Worm (Caenorhabditis elegans) whole organism, L2 larva: Measurements from ENCODE around the gene taf-7.2.
A peak's percentile ranks its signal among the peaks of the same experiment; 100 is the strongest.

Source experiments
- C34F6.9 ChIP-seq: fragments of 150-350 bp; optimal IDR thresholded peaks from 2 replicates; lab custom pipeline; 2014; ENCODE audit warnings: missing biosample characterization, missing genetic modification characterization
- F13H6.1 ChIP-seq: sonication (generic microtip); optimal IDR thresholded peaks from 2 replicates; lab custom pipeline; 2016; ENCODE audit warnings: missing genetic modification characterization, missing compliant biosample characterization
- Y55F3AM.14 ChIP-seq: fragments of 200-800 bp; sonication (Bioruptor generic); optimal IDR thresholded peaks from 2 replicates; lab custom pipeline; 2018; ENCODE audit warnings: mild to moderate bottlenecking, missing genetic modification characterization, missing compliant biosample characterization
- aly-2 ChIP-seq: fragments of 150-350 bp; optimal IDR thresholded peaks from 2 replicates; lab custom pipeline; 2014; ENCODE audit warnings: missing biosample characterization, missing genetic modification characterization
- ama-1 ChIP-seq: fragments of 150-350 bp; optimal IDR thresholded peaks from 2 replicates; lab custom pipeline; 2018; ENCODE audit warnings: inconsistent platforms
- ceh-16 ChIP-seq: fragments of 150-350 bp; optimal IDR thresholded peaks from 2 replicates; lab custom pipeline; 2014; ENCODE audit warnings: missing biosample characterization, missing genetic modification characterization
- ceh-82 ChIP-seq: fragments of 150-350 bp; optimal IDR thresholded peaks from 2 replicates; lab custom pipeline; 2014; ENCODE audit warnings: missing biosample characterization, missing genetic modification characterization
- crh-2 ChIP-seq: sonication (generic microtip); optimal IDR thresholded peaks from 2 replicates; lab custom pipeline; 2017; ENCODE audit warnings: missing biosample characterization, missing genetic modification characterization
- elt-1 ChIP-seq: fragments of 150-350 bp; optimal IDR thresholded peaks from 2 replicates; lab custom pipeline; 2014; ENCODE audit warnings: missing biosample characterization, missing genetic modification characterization
- elt-3 ChIP-seq: sonication (generic microtip); optimal IDR thresholded peaks from 2 replicates; lab custom pipeline; 2017; ENCODE audit warnings: missing biosample characterization, missing genetic modification characterization
- fos-1 ChIP-seq: fragments of 150-350 bp; optimal IDR thresholded peaks from 2 replicates; lab custom pipeline; 2014; ENCODE audit warnings: missing biosample characterization, missing genetic modification characterization
- gmeb-1 ChIP-seq: fragments of 150-350 bp; optimal IDR thresholded peaks from 2 replicates; lab custom pipeline; 2014; ENCODE audit warnings: missing biosample characterization, missing genetic modification characterization
- lin-11 ChIP-seq: fragments of 150-350 bp; sonication (generic microtip); optimal IDR thresholded peaks from 2 replicates; lab custom pipeline; 2014; ENCODE audit warnings: missing biosample characterization, missing genetic modification characterization, inconsistent platforms, mixed read lengths
- lin-13 ChIP-seq: fragments of 150-350 bp; optimal IDR thresholded peaks from 2 replicates; lab custom pipeline; 2014; ENCODE audit warnings: missing biosample characterization, missing genetic modification reagents, missing genetic modification characterization
- lin-39 ChIP-seq: fragments of 150-350 bp; optimal IDR thresholded peaks from 2 replicates; lab custom pipeline; 2014; ENCODE audit warnings: missing biosample characterization, missing genetic modification reagents, missing genetic modification characterization
- lsy-2 ChIP-seq, 2 experiments: fragments of 150-350 bp in 1 of 2; sonication (generic microtip) in 1 of 2; optimal IDR thresholded peaks; 2 replicates each; lab custom pipeline; 2014 to 2017; ENCODE audit warnings: missing biosample characterization in 2 of 2, missing genetic modification characterization in 2 of 2
- mab-5 ChIP-seq: fragments of 150-350 bp; optimal IDR thresholded peaks from 2 replicates; lab custom pipeline; 2014; ENCODE audit warnings: missing biosample characterization, missing genetic modification characterization
- mbf-1 ChIP-seq: sonication (generic microtip); optimal IDR thresholded peaks from 2 replicates; lab custom pipeline; 2017; ENCODE audit warnings: missing biosample characterization, missing genetic modification characterization
- mdl-1 ChIP-seq, 2 experiments: fragments of 150-350 bp in 1 of 2; sonication (generic microtip) in 1 of 2; optimal IDR thresholded peaks; 2 replicates each; lab custom pipeline; 2017; ENCODE audit warnings: missing biosample characterization in 2 of 2, missing genetic modification characterization in 2 of 2
- nhr-11 ChIP-seq: fragments of 150-350 bp; optimal IDR thresholded peaks from 2 replicates; lab custom pipeline; 2014; ENCODE audit warnings: missing biosample characterization, missing genetic modification characterization
- nhr-12 ChIP-seq: fragments of 150-350 bp; optimal IDR thresholded peaks from 2 replicates; lab custom pipeline; 2014; ENCODE audit warnings: missing biosample characterization, missing genetic modification characterization
- nhr-129 ChIP-seq: fragments of 150-350 bp; optimal IDR thresholded peaks from 2 replicates; lab custom pipeline; 2014; ENCODE audit warnings: missing biosample characterization, missing genetic modification characterization
- nhr-21 ChIP-seq: fragments of 150-350 bp; optimal IDR thresholded peaks from 2 replicates; lab custom pipeline; 2014; ENCODE audit warnings: missing biosample characterization, missing genetic modification characterization
- nhr-237 ChIP-seq: fragments of 150-350 bp; optimal IDR thresholded peaks from 2 replicates; lab custom pipeline; 2014; ENCODE audit warnings: missing biosample characterization, missing genetic modification characterization
- nhr-25 ChIP-seq: fragments of 150-350 bp; sonication (generic microtip); optimal IDR thresholded peaks from 3 replicates; lab custom pipeline; 2014; ENCODE audit warnings: missing biosample characterization, missing genetic modification characterization
- nhr-6 ChIP-seq: fragments of 150-350 bp; optimal IDR thresholded peaks from 2 replicates; lab custom pipeline; 2014; ENCODE audit warnings: missing biosample characterization, missing genetic modification characterization
- nhr-77 ChIP-seq: fragments of 150-350 bp; optimal IDR thresholded peaks from 2 replicates; lab custom pipeline; 2014; ENCODE audit warnings: missing biosample characterization, missing genetic modification characterization
- peb-1 ChIP-seq: fragments of 150-350 bp; optimal IDR thresholded peaks from 2 replicates; lab custom pipeline; 2014; ENCODE audit warnings: missing biosample characterization, missing genetic modification characterization
- sem-4 ChIP-seq: fragments of 150-350 bp; optimal IDR thresholded peaks from 2 replicates; lab custom pipeline; 2014; ENCODE audit warnings: missing biosample characterization, missing genetic modification reagents, missing genetic modification characterization
- skn-1 ChIP-seq: sonication (generic microtip); optimal IDR thresholded peaks from 2 replicates; lab custom pipeline; 2017; ENCODE audit warnings: missing biosample characterization, missing genetic modification characterization
- sma-3 ChIP-seq: sonication (generic microtip); optimal IDR thresholded peaks from 2 replicates; lab custom pipeline; 2016; ENCODE audit warnings: missing genetic modification reagents, missing genetic modification characterization, missing compliant biosample characterization
- sma-9 ChIP-seq, 2 experiments: fragments of 150-350 bp in 1 of 2; sonication (generic microtip) in 1 of 2; optimal IDR thresholded peaks; 2 replicates each; lab custom pipeline; 2014 to 2016; ENCODE audit warnings: missing genetic modification characterization in 2 of 2, mild to moderate bottlenecking in 1 of 2, missing biosample characterization in 1 of 2, missing compliant biosample characterization in 1 of 2, missing genetic modification reagents in 1 of 2, moderate library complexity in 1 of 2
- snpc-4 ChIP-seq: fragments of 150-350 bp; optimal IDR thresholded peaks from 2 replicates; lab custom pipeline; 2014; ENCODE audit warnings: missing biosample characterization, missing genetic modification characterization
- unc-55 ChIP-seq: fragments of 150-350 bp; sonication (generic microtip); optimal IDR thresholded peaks from 3 replicates; lab custom pipeline; 2014; ENCODE audit warnings: missing biosample characterization, missing genetic modification reagents, missing genetic modification characterization
- unc-62 ChIP-seq: fragments of 150-350 bp; optimal IDR thresholded peaks from 2 replicates; lab custom pipeline; 2014; ENCODE audit warnings: missing biosample characterization, missing genetic modification reagents, missing genetic modification characterization
- ztf-1 ChIP-seq: fragments of 200-800 bp; sonication (Bioruptor generic); conservative IDR thresholded peaks from 2 replicates; pipeline ENCODE4 v1.3.6; 2022; ENCODE audit warnings: missing genetic modification characterization, missing compliant biosample characterization
- ztf-4 ChIP-seq: fragments of 150-350 bp; optimal IDR thresholded peaks from 2 replicates; lab custom pipeline; 2014; ENCODE audit warnings: missing biosample characterization, missing genetic modification characterization

Gene taf-7.2

DNA sequence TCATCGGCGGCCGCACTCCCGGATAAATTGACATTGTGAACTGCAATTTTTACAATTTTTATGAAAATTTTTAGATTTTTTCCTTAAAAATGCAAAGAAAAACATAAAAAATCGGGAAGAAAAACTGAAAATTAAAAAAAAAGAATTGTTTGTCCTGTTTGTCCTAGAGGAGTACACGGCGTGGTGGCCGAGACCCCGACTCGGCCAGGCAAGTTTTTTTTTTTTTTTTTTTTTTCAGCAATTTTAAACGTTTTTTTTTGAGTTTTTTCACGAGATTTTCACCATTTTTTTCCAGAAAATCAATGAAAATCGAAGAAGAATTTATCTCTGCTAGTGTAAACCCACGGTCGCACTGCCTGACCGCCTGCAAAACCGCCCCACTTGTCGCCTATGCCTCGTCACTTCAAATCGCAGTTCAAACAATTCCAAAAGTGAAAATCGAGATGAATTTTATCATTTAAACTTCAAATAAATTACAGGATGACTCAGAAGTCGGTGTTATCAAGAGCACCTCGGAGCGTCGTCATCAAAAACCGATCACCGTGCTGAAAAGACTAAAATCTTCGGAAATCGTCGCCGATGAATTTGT lies at the start of gene taf-7.2, which contains the start of gene elpc-2:
Gene taf-7.2 (minus strand): TSS at position 42 of the 589 bp plus-strand sequence.
Gene elpc-2 (plus strand): TSS at position 296 of the 589 bp plus-strand sequence.
- peak; percentile 30 for TF ChIP-seq gmeb-1
- no peak for TF ChIP-seq elt-1 (tag; lab: Kevin White, UChicago)
- TF ChIP-seq nhr-25 (tag; lab: Kevin White, UChicago), result peak; percentile 7
- TF ChIP-seq ceh-16 (tag; lab: Kevin White, UChicago), result no peak
- peak; percentile 30 to 52 for TF ChIP-seq lsy-2 (tag; optimal IDR thresholded peaks at IDR 0.05; lab: Kevin White, UChicago)
- TF ChIP-seq F13H6.1 (tag; lab: Kevin White, UChicago), result peak; percentile 56
- TF ChIP-seq C34F6.9 (tag; lab: Kevin White, UChicago), result peak; percentile 31
- TF ChIP-seq unc-55 (GFP tag; lab: Kevin White, UChicago), result peak; percentile 46
- TF ChIP-seq mdl-1 (tag; optimal IDR thresholded peaks at IDR 0.05; lab: Kevin White, UChicago), result no peak
- no peak for TF ChIP-seq sma-9 (GFP tag; optimal IDR thresholded peaks at IDR 0.05; lab: Kevin White, UChicago)
- no peak for TF ChIP-seq sma-9 (tag; optimal IDR thresholded peaks at IDR 0.05; lab: Kevin White, UChicago)
- TF ChIP-seq nhr-21, result no peak
- no peak for TF ChIP-seq skn-1 (tag; lab: Kevin White, UChicago)
- TF ChIP-seq Y55F3AM.14 (GFP tag; lab: Kevin White, UChicago), result no peak

DNA sequence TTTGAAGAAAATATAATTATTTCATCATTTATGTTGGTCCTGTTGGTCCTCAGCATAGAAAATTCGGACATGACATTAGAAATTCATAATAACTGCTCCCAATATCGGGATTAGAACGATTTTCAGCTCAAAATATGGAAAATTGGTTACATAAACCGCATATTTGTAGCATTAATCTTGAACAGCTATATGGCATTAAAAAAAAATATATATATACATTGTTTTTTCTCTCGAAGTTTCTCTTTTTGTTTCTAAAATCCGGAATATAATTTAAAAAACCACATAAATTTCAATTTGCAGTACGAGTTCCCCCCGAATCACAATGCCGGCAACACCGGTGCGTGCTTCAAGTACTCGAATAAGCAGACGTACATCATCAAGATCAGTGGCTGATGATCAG lies 41.0 kb upstream of the taf-7.2 start, which contains the start of gene ssl-1:
Gene ssl-1 (plus strand): TSS at position 301 of the 400 bp plus-strand sequence.
- TF ChIP-seq snpc-4 (tag; lab: Kevin White, UChicago), result no peak
- TF ChIP-seq ztf-4 (tag; lab: Kevin White, UChicago), result no peak
- TF ChIP-seq peb-1 (tag; lab: Kevin White, UChicago), result no peak
- TF ChIP-seq lsy-2 (tag; optimal IDR thresholded peaks at IDR 0.05; lab: Kevin White, UChicago), result no peak
- no peak for TF ChIP-seq sma-9 (GFP tag; optimal IDR thresholded peaks at IDR 0.05; lab: Kevin White, UChicago)
- no peak for TF ChIP-seq sma-9 (tag; optimal IDR thresholded peaks at IDR 0.05; lab: Kevin White, UChicago)
- no peak for TF ChIP-seq mbf-1 (tag; lab: Kevin White, UChicago)
- no peak for TF ChIP-seq ceh-82 (tag; lab: Kevin White, UChicago)
- TF ChIP-seq nhr-11 (tag; lab: Kevin White, UChicago), result no peak
- no peak for TF ChIP-seq lin-11 (tag; lab: Kevin White, UChicago)
- TF ChIP-seq, all 48 proteins: peak for 0

DNA sequence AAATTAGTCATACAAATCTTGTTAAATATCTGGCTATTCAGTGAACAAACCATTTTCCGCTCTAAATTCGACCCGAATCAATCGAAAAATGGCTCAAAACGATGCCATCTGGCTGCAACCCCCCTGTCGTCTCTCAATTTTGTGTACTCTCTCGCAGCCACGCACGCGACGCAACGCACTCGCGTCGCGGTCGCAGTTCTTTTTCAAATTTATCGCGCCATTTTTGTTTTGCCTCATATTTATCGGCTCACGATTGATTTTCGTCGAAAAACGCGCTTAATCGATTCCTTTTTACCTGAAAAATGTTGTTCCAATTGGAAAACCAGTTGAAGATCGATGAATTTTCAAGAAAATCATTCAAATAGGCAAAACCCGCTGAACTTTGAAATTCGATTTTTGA lies 40.6 kb upstream of the taf-7.2 start:
- TF ChIP-seq lin-11 (tag; lab: Kevin White, UChicago) (peak; percentile 45), crh-2 (tag; lab: Kevin White, UChicago) (peak; percentile 4), ama-1 (lab: Kevin White, UChicago) (peak; percentile 64), unc-55 (GFP tag; lab: Kevin White, UChicago) (peak; percentile 48), F13H6.1 (tag; lab: Kevin White, UChicago) (no peak), elt-1 (tag; lab: Kevin White, UChicago) (no peak), nhr-77 (tag; lab: Kevin White, UChicago) (no peak), lin-39 (tag; lab: Kevin White, UChicago) (no peak), lsy-2 (tag; optimal IDR thresholded peaks at IDR 0.05; lab: Kevin White, UChicago) (peak in 1 of 2 experiments; percentile 43), C34F6.9 (tag; lab: Kevin White, UChicago) (peak; percentile 63), unc-62 (GFP tag; lab: Kevin White, UChicago) (no peak)

DNA sequence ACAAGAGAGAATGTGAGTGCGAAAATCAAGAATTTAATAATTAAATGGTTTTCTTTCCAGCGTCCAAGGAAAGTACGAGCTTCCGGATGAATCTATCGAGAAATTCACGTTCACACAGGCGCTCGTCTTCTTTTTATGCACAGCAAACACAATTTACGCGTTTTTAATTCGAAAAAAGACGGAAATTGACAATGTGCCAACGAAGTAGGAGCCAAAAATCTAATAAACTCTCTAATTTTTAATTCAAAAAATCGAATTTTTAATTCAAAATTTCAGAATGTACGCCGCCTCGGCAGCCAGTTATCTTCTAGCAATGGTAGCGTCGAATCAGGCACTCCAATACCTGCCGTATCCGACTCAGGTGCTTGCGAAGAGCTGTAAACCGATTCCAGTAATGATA lies 38.5 kb upstream of the taf-7.2 start:
- TF ChIP-seq fos-1 (tag; lab: Kevin White, UChicago), result no peak
- no peak for TF ChIP-seq mab-5 (tag; lab: Kevin White, UChicago)
- TF ChIP-seq nhr-6, result no peak
- no peak for TF ChIP-seq mdl-1 (tag; optimal IDR thresholded peaks at IDR 0.05; lab: Kevin White, UChicago)
- no peak for TF ChIP-seq lin-13 (GFP tag; lab: Kevin White, UChicago)
- TF ChIP-seq nhr-237 (tag; lab: Kevin White, UChicago), result no peak

DNA sequence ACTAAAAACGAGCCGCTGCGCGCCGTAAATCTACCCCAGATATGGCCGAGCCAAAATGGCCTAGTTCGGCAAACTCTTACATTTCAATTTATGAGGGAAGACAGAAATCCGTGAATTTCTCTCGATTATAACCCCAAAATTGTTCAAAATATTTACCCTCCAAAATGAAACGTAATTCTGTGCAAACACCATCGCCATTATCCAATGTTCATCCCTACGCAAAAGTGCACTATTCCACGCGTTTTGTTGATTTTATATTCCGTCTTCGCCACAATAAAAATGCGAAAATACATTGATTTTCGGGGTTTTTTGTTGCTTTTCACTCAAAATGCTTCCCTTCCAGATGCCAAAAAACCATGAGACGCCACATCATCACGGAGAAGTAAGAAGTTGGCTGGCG lies 38.0 kb upstream of the taf-7.2 start, which contains the start of gene hut-1:
Gene hut-1 (plus strand): TSS at position 344 of the 400 bp plus-strand sequence.
- TF ChIP-seq sem-4 (tag; lab: Kevin White, UChicago), result peak; percentile 59
- TF ChIP-seq lsy-2 (tag; optimal IDR thresholded peaks at IDR 0.05; lab: Kevin White, UChicago), result peak in 1 of 2 experiments; percentile 68
- TF ChIP-seq aly-2 (tag; lab: Kevin White, UChicago), result no peak
- peak; percentile 23 for TF ChIP-seq ama-1 (lab: Kevin White, UChicago)
- peak; percentile 54 for TF ChIP-seq crh-2 (tag; lab: Kevin White, UChicago)
- peak; percentile 84 for TF ChIP-seq unc-55 (GFP tag; lab: Kevin White, UChicago)
- peak; percentile 70 for TF ChIP-seq nhr-129 (tag; lab: Kevin White, UChicago)
- TF ChIP-seq C34F6.9 (tag; lab: Kevin White, UChicago), result peak; percentile 67
- TF ChIP-seq elt-3 (tag; lab: Kevin White, UChicago), result no peak
- TF ChIP-seq nhr-12 (tag; lab: Kevin White, UChicago), result no peak
- peak; percentile 2 for TF ChIP-seq nhr-25 (tag; lab: Kevin White, UChicago)
- peak; percentile 60 for TF ChIP-seq lin-13 (GFP tag; lab: Kevin White, UChicago)
- TF ChIP-seq ztf-1, result no peak
- peak; percentile 25 for TF ChIP-seq sma-3 (GFP tag; lab: Kevin White, UChicago)
- peak; percentile 70 for TF ChIP-seq gmeb-1
